Fruit fly (Drosophila melanogaster): ENCODE measurements around the gene CG1468.
A peak's percentile ranks its signal among the peaks of the same experiment; 100 is the strongest.

The CG1468 gene

dm6 chrX:9911751-9912150, 33.5 kb downstream of the CG1468 start (continued):
- TF ChIP-seq CG10147 (GFP tag; optimal IDR thresholded peaks at IDR 0.05) (no peak), stwl (tag; optimal IDR thresholded peaks at IDR 0.05) (no peak), Doc2 (GFP tag; IDR thresholded peaks at IDR 0.05) (no peak), sc (optimal IDR thresholded peaks at IDR 0.05) (no peak), sc (GFP tag; optimal IDR thresholded peaks at IDR 0.05) (no peak), Eip74EF (GFP tag; optimal IDR thresholded peaks at IDR 0.05) (no peak), ara (GFP tag; IDR thresholded peaks at IDR 0.05) (no peak), Rx (GFP tag; IDR thresholded peaks at IDR 0.05) (no peak), bsh (GFP tag; optimal IDR thresholded peaks at IDR 0.05) (peak in 1 of 2 experiments; percentile 56), CG7745 (tag; optimal IDR thresholded peaks at IDR 0.05) (no peak), prd (optimal IDR thresholded peaks at IDR 0.05) (no peak), prd (GFP tag; IDR thresholded peaks at IDR 0.05) (no peak; the same call in 2 of the 3 replicates), tll (GFP tag; optimal IDR thresholded peaks at IDR 0.05) (no peak), ase (GFP tag; IDR thresholded peaks at IDR 0.05) (0 out of 3 replicates have a peak, but pooled peaks have one; percentile 24), Deaf1 (tag; optimal IDR thresholded peaks at IDR 0.05) (no peak), Dfd (GFP tag; optimal IDR thresholded peaks at IDR 0.05) (no peak), dmrt99B (tag; optimal IDR thresholded peaks at IDR 0.05) (peak; percentile 63), CG18764 (GFP tag; optimal IDR thresholded peaks at IDR 0.05) (no peak), Ravus (GFP tag; IDR thresholded peaks at IDR 0.05) (no peak), CG12071 (GFP tag; optimal IDR thresholded peaks at IDR 0.05) (no peak), wor (GFP tag; IDR thresholded peaks at IDR 0.05) (no peak), danr (GFP tag; IDR thresholded peaks at IDR 0.05) (no peak), CG10979 (tag; optimal IDR thresholded peaks at IDR 0.05) (peak; percentile 56), zfh2 (GFP tag; optimal IDR thresholded peaks at IDR 0.05) (no peak), CG15011 (GFP tag; optimal IDR thresholded peaks at IDR 0.05) (no peak), CG14710 (tag; optimal IDR thresholded peaks at IDR 0.05) (peak; percentile 5), CG12659 (GFP tag; optimal IDR thresholded peaks at IDR 0.05) (no peak), Usf (GFP tag; optimal IDR thresholded peaks at IDR 0.05) (no peak), CG17328 (GFP tag; IDR thresholded peaks at IDR 0.05) (peak; percentile 43; the same call in 1 of the 2 replicates), odd (GFP tag; optimal IDR thresholded peaks at IDR 0.05) (no peak), emc (GFP tag; optimal IDR thresholded peaks at IDR 0.05) (no peak), CG1603 (tag; optimal IDR thresholded peaks at IDR 0.05) (peak; percentile 2), croc (GFP tag; conservative IDR thresholded peaks at IDR 0.05) (peak; percentile 25; the same call in 1 of the 3 replicates), vvl (GFP tag; IDR thresholded peaks at IDR 0.05) (peak; percentile 43), dan (GFP tag; IDR thresholded peaks at IDR 0.05) (no peak), oc (tag; optimal IDR thresholded peaks at IDR 0.05) (peak; percentile 13), CG17385 (GFP tag; optimal IDR thresholded peaks at IDR 0.05) (no peak), Awh (GFP tag; IDR thresholded peaks at IDR 0.05) (peak; percentile 42; the same call in 1 of the 2 replicates), CG15479 (GFP tag; optimal IDR thresholded peaks at IDR 0.05) (no peak), sisA (GFP tag; IDR thresholded peaks at IDR 0.05) (peak; percentile 60), CG9797 (GFP tag; optimal IDR thresholded peaks at IDR 0.05) (no peak), CG4730 (GFP tag; IDR thresholded peaks at IDR 0.05) (no peak), CG4404 (GFP tag; IDR thresholded peaks at IDR 0.05) (no peak), CG12236 (GFP tag; optimal IDR thresholded peaks at IDR 0.05) (no peak), dmrt11E (tag; optimal IDR thresholded peaks at IDR 0.05) (no peak), CG15601 (tag; optimal IDR thresholded peaks at IDR 0.05) (peak; percentile 22), CG12391 (tag; optimal IDR thresholded peaks at IDR 0.05) (peak; percentile 8), CG18619 (GFP tag; optimal IDR thresholded peaks at IDR 0.05) (no peak), dm (GFP tag; optimal IDR thresholded peaks at IDR 0.05) (no peak), ftz-f1 (GFP tag; optimal IDR thresholded peaks at IDR 0.05) (no peak), CG3847 (GFP tag; IDR thresholded peaks at IDR 0.05) (0 out of 2 replicates have a peak, but pooled peaks have one; percentile 12)
